Worm (Caenorhabditis elegans): Measurements from ENCODE around the gene vps-36.

ce11 chrV:10970930-10971329, 10.5 kb upstream of the vps-36 start:
- TF ChIP-seq ceh-43 (GFP tag; optimal IDR thresholded peaks at IDR 0.05) (no peak), snpc-4 (tag; optimal IDR thresholded peaks at IDR 0.05) (no peak), blmp-1 (tag; optimal IDR thresholded peaks at IDR 0.05) (no peak), unc-39 (tag; optimal IDR thresholded peaks at IDR 0.05) (no peak), nhr-12 (tag; optimal IDR thresholded peaks at IDR 0.05) (no peak), ces-1 (GFP tag; optimal IDR thresholded peaks at IDR 0.05) (no peak), drap-1 (GFP tag; optimal IDR thresholded peaks at IDR 0.05) (no peak), unc-62 (GFP tag; optimal IDR thresholded peaks at IDR 0.05) (no peak), lin-13 (tag; optimal IDR thresholded peaks at IDR 0.05) (no peak), lsy-2 (tag; optimal IDR thresholded peaks at IDR 0.05) (no peak), zip-8 (tag; optimal IDR thresholded peaks at IDR 0.05) (no peak), elt-3 (tag; optimal IDR thresholded peaks at IDR 0.05) (no peak)
